Worm (Caenorhabditis elegans) whole organism, dauer: ENCODE data around the gene srx-92.

Experiments
- unc-62 ChIP-seq: sonication (generic microtip); optimal IDR thresholded peaks from 2 replicates; lab custom pipeline; 2017; ENCODE audit warnings: missing biosample characterization, missing genetic modification reagents, missing genetic modification characterization

The srx-92 gene

DNA sequence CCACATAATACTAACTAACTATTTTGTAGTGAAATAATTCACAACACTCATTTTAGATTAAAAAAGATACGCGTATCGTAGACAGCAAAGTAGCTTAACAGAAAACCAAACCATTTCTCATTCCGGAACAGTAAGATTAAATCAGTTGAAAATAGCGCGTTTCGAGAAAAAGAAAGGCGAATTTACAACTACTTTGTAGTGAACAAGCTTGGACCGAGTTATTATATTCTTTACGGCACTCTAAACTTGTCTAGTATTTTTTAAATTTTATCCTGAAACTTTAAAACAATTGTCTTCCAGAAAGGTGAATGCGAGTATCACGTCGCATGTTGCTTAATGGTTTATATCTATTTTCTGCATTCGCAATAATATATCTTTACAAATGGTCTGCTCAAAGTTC is 46.1 kb downstream of the srx-92 start, which contains the start of gene C13A2.4:
TSS of gene C13A2.4 (plus strand) at position 301 of the 400 bp plus-strand sequence.
- no peak for TF ChIP-seq unc-62 (GFP tag; lab: Kevin White, UChicago)

ce11 chrV:7275491-7275890 is 49.7 kb downstream of the srx-92 start, which contains the start of gene C13A2.5:
TSS of gene C13A2.5 (plus strand) at chrV:7275791.
- no peak for TF ChIP-seq unc-62 (GFP tag; lab: Kevin White, UChicago)

ce11 chrV:7274992-7275391 is 50.2 kb downstream of the srx-92 start, which contains the start of gene C13A2.10:
TSS of gene C13A2.10 (minus strand) at chrV:7275092.
- TF ChIP-seq unc-62 (GFP tag; lab: Kevin White, UChicago): no peak
